Worm (Caenorhabditis elegans): ENCODE measurements around the gene C53D6.6.

DNA sequence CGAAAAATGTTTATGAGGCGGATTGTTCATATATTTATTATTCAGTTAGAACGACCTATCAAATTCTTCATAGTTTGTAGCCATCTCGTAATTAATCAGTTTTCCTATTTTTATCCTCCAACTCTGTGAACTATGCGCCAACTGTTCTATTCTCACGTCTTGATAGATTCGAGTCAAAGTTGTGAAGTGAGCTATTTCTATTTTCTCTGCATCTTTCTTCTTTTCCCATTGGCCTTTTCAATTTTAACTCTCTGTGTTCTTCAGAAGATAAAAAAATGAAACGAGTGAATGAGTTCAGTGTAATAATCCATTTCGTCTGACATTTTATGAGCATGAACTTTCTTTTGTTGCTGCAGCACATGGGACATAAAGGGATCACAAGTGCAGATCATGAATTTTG lies 54.4 kb downstream of the C53D6.6 start:
- no peak for TF ChIP-seq sea-1 (GFP tag; conservative IDR thresholded peaks at IDR 0.05)
- TF ChIP-seq ceh-13 (GFP tag; optimal IDR thresholded peaks at IDR 0.05) = no peak
- no peak for TF ChIP-seq F13C5.2 (tag; optimal IDR thresholded peaks at IDR 0.05)
- no peak for TF ChIP-seq ama-1 (optimal IDR thresholded peaks at IDR 0.05)
- TF ChIP-seq pes-1 (GFP tag; IDR thresholded peaks at IDR 0.05) = no peak
- TF ChIP-seq tra-4 (tag; optimal IDR thresholded peaks at IDR 0.05) = no peak
- no peak for TF ChIP-seq hnd-1 (tag; optimal IDR thresholded peaks at IDR 0.05)
- TF ChIP-seq flt-1 (GFP tag; IDR thresholded peaks at IDR 0.05) = no peak
- TF ChIP-seq ets-7 (tag; optimal IDR thresholded peaks at IDR 0.05) = no peak
- no peak for TF ChIP-seq aly-1 (tag; optimal IDR thresholded peaks at IDR 0.05)
- no peak for TF ChIP-seq tbx-37 (GFP tag; conservative IDR thresholded peaks at IDR 0.05)
- no peak for TF ChIP-seq ceh-36 (tag; optimal IDR thresholded peaks at IDR 0.05)
- no peak for TF ChIP-seq scrt-1 (GFP tag; IDR thresholded peaks at IDR 0.05)
- TF ChIP-seq hmbx-1 (tag; optimal IDR thresholded peaks at IDR 0.05) = no peak

Measured in whole organism, early embryonic.